Fruit fly (Drosophila melanogaster) S2 (cell line): ENCODE measurements around the gene Coq2.

Experiments used
- CG8478 ChIP-seq: fragments of >200 bp; optimal IDR thresholded peaks from 2 replicates; lab custom pipeline; 2018
- CTCF ChIP-seq, 2 experiments: fragments of >200 bp; optimal IDR thresholded peaks; 2 replicates each; lab custom pipeline; 2018

Gene Coq2

DNA sequence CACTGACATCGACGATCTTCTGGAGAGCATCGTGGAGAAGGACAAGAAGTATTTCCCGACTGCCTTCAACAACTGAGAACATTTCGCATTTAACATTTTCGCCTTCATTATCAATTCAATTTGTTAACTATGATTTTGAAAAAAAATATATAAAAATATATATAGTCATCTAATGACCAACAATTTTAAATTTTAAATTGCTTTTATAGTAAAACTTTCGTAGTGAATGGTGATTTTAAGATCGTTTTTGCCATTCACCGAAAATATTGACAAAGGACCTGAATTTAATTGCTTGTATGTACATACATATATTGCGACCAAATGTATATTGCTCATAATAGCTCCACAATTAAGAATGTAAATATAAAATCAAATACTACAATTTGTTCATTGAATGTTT lies 30.9 kb upstream of the Coq2 start, which contains the start of gene CG7352:
Gene CG7352, plus strand, starts transcription at position 301 of the 400 bp plus-strand sequence.
- TF ChIP-seq CTCF (optimal IDR thresholded peaks at IDR 0.05; lab: Kevin White, UChicago) (no peak), CG8478 (no peak)

DNA sequence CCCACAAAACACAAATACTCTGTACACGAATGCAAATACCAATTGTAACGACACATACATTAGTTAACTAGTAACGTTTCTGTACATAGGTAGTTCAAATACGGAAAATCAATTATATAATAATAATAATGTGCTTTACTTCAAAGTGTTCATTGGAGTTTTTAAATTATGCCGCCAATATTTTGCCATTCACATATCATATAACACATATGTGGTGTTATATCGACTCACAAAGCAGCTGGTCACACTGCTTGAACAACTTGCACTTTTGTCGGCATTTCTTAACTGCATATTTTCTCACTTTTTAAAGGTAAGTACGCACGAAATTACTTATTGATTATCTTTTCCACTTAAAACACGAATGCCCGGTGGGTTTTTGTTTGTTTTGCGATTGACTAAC lies 27.8 kb upstream of the Coq2 start, which contains the start of gene DppIII:
Gene DppIII, plus strand, starts transcription at position 227 of the 400 bp plus-strand sequence.
- no peak for TF ChIP-seq CG8478
- TF ChIP-seq CTCF (optimal IDR thresholded peaks at IDR 0.05; lab: Kevin White, UChicago) = no peak

DNA sequence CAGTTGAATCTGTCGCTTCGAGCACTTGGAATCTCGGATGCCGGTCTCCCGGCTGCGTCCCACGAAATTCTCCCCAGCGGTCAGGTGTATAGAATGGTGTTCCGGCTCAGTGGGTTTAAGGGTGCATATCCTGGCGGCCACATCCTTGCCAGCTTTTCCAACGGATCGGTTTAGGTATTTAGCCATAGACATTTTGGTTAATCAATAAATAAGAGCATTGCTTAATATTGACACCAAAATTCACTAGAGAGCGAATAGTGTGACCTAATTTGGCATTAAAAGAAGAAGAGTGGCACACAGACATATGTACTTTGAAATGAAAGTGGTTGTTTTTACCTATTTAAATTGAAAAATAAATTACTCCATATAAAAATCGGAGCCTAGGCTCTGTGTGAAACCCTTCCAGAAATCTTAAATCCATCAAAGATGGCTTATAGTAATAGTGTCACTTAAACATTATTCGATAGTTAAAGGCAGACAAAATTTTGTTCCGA lies 27.0 kb upstream of the Coq2 start, which contains the start of the genes PNKP and COX7AL:
Gene PNKP, minus strand, starts transcription at position 266 of the 494 bp plus-strand sequence.
Gene COX7AL, plus strand, starts transcription at position 419 of the 494 bp plus-strand sequence.
- TF ChIP-seq CG8478 = no peak
- TF ChIP-seq CTCF (optimal IDR thresholded peaks at IDR 0.05; lab: Kevin White, UChicago) = no peak

DNA sequence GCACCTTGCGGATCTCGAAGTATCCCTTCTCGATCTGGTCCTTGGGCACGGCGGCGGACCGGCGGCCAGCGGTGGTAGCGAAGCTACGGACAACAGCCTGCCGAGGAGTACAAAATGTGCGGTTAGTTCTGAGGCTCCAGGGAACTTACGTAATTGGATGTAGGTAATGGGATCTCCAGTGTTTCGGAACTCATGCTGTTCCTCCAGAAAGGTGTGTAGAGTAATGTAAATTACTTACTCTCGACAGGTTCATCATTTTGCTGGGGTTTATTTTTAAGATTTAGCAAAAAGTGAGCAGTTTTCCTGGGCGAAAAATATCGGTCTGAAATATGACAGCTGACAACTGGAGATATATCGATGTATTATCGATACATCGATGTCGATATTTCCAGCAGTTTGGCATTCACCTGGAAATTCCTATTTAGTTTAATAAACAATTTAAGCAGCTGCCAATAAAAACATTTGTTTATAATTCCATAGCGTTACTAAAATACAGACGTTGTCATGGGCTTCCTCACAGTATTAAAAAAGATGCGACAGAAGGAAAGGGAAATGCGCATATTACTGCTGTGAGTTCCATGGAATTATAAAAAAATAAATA lies 24.4 kb upstream of the Coq2 start, which contains the start of the genes COX7A and Arl2:
Gene COX7A, minus strand, starts transcription at position 369 of the 601 bp plus-strand sequence.
Gene Arl2, plus strand, starts transcription at position 426 of the 601 bp plus-strand sequence.
- TF ChIP-seq CTCF (optimal IDR thresholded peaks at IDR 0.05; lab: Kevin White, UChicago) (peak in 1 of 2 experiments; percentile 16), CG8478 (no peak)

DNA sequence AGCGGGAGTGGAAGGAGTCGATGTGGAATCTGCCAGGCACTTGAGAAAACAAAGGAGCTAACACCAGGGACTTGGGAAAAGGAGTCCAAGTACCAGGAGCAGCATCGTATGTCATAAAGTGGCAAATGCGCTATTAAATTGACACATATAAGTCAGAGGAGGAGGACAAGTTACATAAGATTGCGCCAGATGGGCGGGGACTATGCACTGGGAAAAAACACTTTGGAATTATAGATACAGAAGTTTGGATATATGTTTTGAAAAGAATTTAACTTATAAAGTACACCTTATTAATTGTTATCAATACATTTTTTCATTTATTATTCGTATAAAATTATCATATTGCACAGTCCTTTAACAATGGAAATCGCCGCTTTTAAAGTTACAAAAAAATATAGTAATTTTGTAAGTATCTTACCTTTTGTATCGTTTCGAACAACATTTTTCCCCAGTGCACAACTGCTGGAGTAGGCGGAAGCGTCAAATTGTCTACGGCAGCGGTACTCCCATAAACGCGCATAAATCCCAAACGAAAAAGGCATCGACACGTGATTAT lies 19.7 kb upstream of the Coq2 start:
- TF ChIP-seq CTCF (optimal IDR thresholded peaks at IDR 0.05; lab: Kevin White, UChicago) = no peak
- no peak for TF ChIP-seq CG8478

DNA sequence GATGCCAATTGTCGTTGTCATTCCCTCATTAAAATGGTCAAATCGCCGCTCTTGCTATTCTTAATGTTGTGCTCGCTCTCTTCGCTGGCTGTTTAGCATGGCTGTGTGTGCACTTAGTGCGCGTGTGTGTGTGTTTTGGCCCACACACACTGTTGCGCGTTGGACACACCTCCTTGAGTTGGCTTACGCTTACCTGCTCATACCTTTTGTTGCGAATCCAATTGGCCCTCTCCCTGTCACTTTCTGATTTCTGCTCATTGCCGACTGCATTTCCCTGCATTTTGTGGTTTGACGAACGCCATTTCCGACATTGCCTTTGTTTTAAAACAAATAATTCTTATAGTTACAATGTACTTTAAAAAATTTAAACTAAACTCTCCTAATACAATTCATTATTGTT lies 18.6 kb upstream of the Coq2 start:
- no peak for TF ChIP-seq CTCF (optimal IDR thresholded peaks at IDR 0.05; lab: Kevin White, UChicago)
- no peak for TF ChIP-seq CG8478

DNA sequence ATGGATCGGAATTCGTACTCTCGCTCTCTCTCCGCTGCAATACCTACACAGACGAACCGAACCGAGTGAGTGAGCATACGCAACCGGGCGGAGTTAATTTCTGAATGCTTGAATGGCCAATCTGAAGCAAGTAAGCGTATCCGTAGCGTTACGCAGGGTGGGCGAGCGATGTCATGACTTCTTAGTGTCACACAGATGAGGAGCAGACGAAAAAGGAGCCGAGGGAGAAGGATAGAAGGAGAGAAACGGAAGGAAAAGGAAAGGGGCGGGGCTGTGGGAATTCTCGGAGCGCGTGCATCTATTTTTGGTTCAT lies 18.1 kb upstream of the Coq2 start:
- no peak for TF ChIP-seq CG8478
- TF ChIP-seq CTCF (optimal IDR thresholded peaks at IDR 0.05; lab: Kevin White, UChicago) = no peak

DNA sequence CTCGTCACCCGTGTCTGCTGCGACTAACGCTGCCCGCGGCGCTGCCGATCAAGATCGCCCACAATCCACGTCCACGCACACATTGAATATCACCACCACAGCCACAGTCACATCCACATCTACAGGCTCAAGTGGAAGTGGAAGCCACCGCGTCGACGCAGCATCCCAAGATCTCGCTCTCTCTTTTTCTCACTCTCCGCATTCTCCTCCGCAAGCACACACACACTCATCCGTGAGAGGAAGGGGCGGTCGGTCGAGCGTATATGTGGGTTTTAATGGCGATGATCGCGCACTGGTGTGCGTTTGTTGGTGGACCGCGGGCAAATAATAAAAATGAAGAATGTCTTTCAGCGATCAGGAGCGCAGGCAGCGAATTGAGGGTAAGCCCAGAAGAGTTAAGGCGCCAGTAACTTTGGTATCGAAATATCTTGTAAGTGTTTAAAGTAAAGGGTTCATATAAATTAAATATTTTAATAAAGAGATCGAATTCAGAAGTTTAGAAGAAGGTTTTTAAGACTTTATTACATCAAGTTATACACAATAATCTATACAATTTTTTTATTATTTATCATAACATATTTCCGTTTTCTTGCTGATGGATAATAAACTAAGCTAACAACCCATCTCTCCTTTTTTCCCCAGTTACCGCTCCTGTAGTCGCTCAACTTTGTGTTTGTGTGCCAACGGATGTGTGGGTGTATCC lies 17.6 kb upstream of the Coq2 start, which contains the start of gene Poxm:
Gene Poxm, minus strand, starts transcription at position 25 of the 703 bp plus-strand sequence.
- TF ChIP-seq CTCF (optimal IDR thresholded peaks at IDR 0.05; lab: Kevin White, UChicago) (no peak), CG8478 (no peak)

DNA sequence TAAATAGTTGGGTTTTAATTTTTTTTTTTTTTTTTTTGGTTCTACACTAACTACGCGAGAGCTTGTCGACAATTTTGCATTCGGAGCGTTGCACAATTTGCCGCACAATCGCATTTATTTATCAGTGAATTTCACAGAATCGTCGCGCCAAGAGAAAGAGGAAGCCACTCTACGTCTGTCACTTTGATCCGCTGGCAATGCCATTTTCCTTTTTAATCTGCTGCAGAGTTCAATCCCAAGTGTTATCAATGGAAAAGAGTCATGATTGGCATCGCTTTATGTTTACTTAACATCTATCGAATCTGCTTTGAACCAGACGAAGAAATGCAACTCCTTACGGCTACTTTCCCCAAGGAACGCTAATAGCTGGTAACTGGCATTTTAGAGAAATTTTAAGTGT lies 13.3 kb upstream of the Coq2 start:
- no peak for TF ChIP-seq CG8478

DNA sequence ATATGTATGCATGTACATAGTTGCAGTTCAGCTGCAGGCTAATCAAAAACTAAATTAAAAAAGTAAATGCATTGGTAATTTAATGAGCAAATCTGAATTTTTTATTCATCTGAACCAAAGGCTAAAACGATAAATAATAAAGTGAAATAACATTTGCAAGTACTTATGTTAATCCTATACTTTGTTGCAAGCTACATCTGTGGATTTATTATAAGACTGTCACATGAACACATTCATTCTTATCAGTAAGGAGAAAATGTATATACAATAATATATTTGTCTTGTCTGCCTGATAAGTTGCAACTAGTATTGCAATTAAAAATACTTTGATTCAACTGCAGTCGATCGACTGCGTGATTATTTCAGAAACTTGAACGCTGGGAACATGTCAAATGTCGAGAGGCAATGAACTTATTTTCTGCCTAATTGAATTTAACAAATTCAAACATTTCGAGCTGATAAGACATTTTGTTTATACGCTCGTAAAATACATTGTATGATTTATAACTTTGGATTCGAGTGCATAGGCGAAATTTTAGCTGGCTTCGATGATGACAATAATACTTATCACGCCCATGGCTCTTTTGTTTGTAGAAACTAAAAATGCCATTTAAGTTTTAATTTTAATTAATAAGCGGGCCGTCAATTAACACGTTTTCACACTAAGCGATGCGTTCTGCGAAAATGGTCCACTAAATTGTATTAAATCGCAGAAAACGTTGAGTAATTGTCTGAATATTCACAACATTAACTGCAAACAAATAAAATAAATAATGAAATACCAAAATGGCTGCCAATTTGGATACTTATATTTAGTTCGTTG lies 11.8 kb upstream of the Coq2 start:
- TF ChIP-seq CTCF (optimal IDR thresholded peaks at IDR 0.05; lab: Kevin White, UChicago) = no peak
- TF ChIP-seq CG8478 = no peak

DNA sequence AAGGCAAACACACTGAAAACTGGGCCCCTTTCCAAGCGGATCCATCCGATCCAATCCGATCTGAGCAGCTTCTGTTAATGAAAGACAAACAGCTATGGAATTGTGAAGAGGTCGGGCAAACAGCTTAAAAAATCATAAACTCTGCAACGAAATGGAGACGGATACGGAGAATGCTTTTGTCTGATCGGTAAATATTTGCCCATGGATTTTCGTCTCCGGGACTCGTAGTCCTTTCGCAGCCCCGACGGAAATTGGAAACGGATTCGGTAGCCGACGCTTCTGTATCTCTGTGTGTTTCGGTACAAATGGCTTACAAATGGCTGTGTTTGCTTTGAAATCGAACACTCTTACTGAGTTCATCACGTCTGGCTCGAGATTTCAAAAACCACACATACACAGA lies 10.5 kb upstream of the Coq2 start:
- no peak for TF ChIP-seq CTCF (optimal IDR thresholded peaks at IDR 0.05; lab: Kevin White, UChicago)
- TF ChIP-seq CG8478 = no peak

DNA sequence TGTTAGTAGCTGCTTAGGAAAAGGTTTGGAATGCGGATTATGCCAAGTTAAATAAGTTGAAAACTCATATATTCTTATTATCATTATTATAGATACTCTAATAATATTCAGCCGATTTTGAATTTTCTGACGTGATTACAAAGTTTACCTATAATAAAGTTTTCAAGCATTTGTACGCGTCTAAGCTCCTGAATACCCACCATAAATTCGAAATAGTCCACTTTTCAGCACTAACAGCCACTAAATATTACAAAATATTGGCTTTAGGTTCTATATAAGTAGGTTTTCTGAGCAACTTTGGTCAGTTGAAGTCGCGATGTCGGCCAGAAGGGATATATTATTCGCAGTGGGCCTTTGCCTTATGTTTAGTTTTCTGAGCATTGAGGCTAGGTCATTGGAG lies 7.7 kb upstream of the Coq2 start, which contains the start of gene CG7443:
Gene CG7443, plus strand, starts transcription at position 301 of the 400 bp plus-strand sequence.
- TF ChIP-seq CG8478 (no peak), CTCF (optimal IDR thresholded peaks at IDR 0.05; lab: Kevin White, UChicago) (no peak)

DNA sequence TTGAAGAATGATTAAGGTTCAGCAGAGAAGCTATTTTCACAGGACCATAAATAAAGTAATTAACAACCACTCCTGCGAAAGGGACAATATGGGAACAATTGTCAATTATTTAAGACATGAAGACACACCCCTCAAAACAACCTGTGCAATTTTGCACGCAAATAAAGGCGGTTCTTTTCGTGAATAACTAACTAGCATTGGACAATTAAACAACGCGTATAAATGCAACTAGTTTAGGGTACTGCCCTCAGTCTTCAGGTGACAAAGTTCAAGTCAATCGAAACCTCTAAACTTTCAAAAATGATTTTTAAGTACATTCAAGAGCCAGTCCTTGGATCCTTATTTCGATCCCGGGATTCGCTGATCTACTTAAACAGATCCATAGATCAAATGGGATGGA lies 5.1 kb upstream of the Coq2 start, which contains the start of gene Or85a:
Gene Or85a, plus strand, starts transcription at position 301 of the 400 bp plus-strand sequence.
- TF ChIP-seq CTCF (optimal IDR thresholded peaks at IDR 0.05; lab: Kevin White, UChicago) = no peak
- no peak for TF ChIP-seq CG8478

DNA sequence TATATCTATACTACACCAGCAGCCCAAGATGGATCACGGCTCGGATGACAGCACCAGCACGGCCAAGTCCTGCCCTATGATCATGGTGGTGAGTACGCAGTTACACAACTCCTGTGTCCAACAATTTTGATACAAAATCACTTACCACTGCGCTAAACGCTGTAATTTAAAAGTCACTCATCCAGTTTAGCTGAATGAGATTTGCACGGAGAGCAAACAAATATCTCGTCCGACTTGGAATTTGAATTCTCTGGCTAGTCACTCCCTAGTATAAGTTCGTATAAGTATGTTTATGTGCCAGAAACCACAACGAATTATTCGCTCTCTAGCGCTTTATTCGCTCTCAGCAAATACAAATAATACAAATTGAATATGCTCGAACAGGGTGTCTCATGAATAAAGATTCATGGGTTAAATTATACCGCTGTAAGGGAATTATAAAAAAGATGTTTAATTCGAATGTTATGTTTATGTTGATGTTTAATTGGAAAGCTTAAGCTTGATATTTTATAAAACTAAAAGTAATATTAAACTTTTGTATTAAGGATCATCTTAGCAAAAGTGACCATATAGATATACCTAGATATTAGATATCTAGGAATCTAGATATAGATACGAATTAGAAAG lies 1.5 kb upstream of the Coq2 start:
- TF ChIP-seq CG8478 (no peak), CTCF (optimal IDR thresholded peaks at IDR 0.05; lab: Kevin White, UChicago) (no peak)
